Fruit fly (Drosophila melanogaster) whole organism, embryonic: Measurements from ENCODE around the gene CG8006.

Experiments
- Blimp-1 ChIP-seq: fragments of 200-800 bp; sonication (Bioruptor generic); optimal IDR thresholded peaks from 3 replicates; lab custom pipeline; 2018; ENCODE audit warnings: missing biosample characterization, missing genetic modification characterization, mild to moderate bottlenecking, moderate library complexity, missing genetic modification reagents
- BtbVII ChIP-seq: fragments of 200-800 bp; sonication (Bioruptor generic); optimal IDR thresholded peaks from 3 replicates; lab custom pipeline; 2017; ENCODE audit warnings: missing biosample characterization, mild to moderate bottlenecking, missing genetic modification characterization
- CG10654 ChIP-seq: fragments of 200-800 bp; sonication (Bioruptor generic); optimal IDR thresholded peaks from 2 replicates; lab custom pipeline; 2016; ENCODE audit warnings: missing biosample characterization, missing genetic modification characterization
- CG11723 ChIP-seq: fragments of 200-800 bp; sonication (Bioruptor generic); optimal IDR thresholded peaks from 2 replicates; lab custom pipeline; 2017; ENCODE audit warnings: missing biosample characterization, mild to moderate bottlenecking, missing genetic modification characterization
- CG12299 ChIP-seq: fragments of 200-800 bp; sonication (Bioruptor generic); optimal IDR thresholded peaks from 2 replicates; lab custom pipeline; 2018; ENCODE audit warnings: missing biosample characterization, mild to moderate bottlenecking, missing genetic modification characterization
- CG13894 ChIP-seq: fragments of 200-800 bp; sonication (Bioruptor generic); optimal IDR thresholded peaks from 3 replicates; lab custom pipeline; 2018; ENCODE audit warnings: missing biosample characterization, mild to moderate bottlenecking, missing genetic modification characterization, moderate library complexity
- CG14710 ChIP-seq: fragments of 200-800 bp; sonication (Bioruptor generic); optimal IDR thresholded peaks from 3 replicates; lab custom pipeline; 2019; ENCODE audit warnings: missing biosample characterization, mild to moderate bottlenecking, missing genetic modification characterization, moderate library complexity
- CG16863 ChIP-seq: fragments of 200-800 bp; sonication (Bioruptor generic); optimal IDR thresholded peaks from 3 replicates; lab custom pipeline; 2016; ENCODE audit warnings: missing biosample characterization, missing genetic modification characterization
- CG17359 ChIP-seq: fragments of 200-800 bp; sonication (Bioruptor generic); optimal IDR thresholded peaks from 3 replicates; lab custom pipeline; 2018; ENCODE audit warnings: missing biosample characterization, mild to moderate bottlenecking, missing genetic modification characterization, moderate library complexity
- CG2678 ChIP-seq: fragments of 200-800 bp; sonication (Bioruptor generic); optimal IDR thresholded peaks from 3 replicates; lab custom pipeline; 2019; ENCODE audit warnings: missing biosample characterization, mild to moderate bottlenecking, missing genetic modification characterization, moderate library complexity
- CG31224 ChIP-seq: fragments of 200-800 bp; sonication (Bioruptor generic); IDR thresholded peaks from 2 replicates; pipeline ENCODE4 v1.3.6; 2022; ENCODE audit warnings: missing biosample characterization, missing genetic modification characterization
- CG32532 ChIP-seq: fragments of 200-800 bp; sonication (Bioruptor generic); IDR thresholded peaks from 2 replicates; pipeline ENCODE4 v1.3.6; 2022; ENCODE audit warnings: missing biosample characterization, missing genetic modification characterization
- CG4820 ChIP-seq: fragments of 200-800 bp; sonication (Bioruptor generic); optimal IDR thresholded peaks from 3 replicates; lab custom pipeline; 2016; ENCODE audit warnings: missing biosample characterization, missing genetic modification characterization
- CG5180 ChIP-seq: fragments of 200-800 bp; sonication (Bioruptor generic); optimal IDR thresholded peaks from 3 replicates; lab custom pipeline; 2017; ENCODE audit warnings: missing biosample characterization, missing genetic modification characterization, mild to moderate bottlenecking, moderate library complexity, missing genetic modification reagents
- CG6175 ChIP-seq: fragments of 200-800 bp; sonication (Bioruptor generic); IDR thresholded peaks from 3 replicates; pipeline ENCODE4 v1.3.6; 2022; ENCODE audit warnings: missing biosample characterization, missing genetic modification characterization
- CG6791 ChIP-seq: fragments of 200-800 bp; sonication (Bioruptor generic); IDR thresholded peaks from 3 replicates; pipeline ENCODE4 v1.3.6; 2022; ENCODE audit warnings: missing biosample characterization, missing genetic modification characterization; ENCODE audit not compliant: partially characterized antibody
- CG7987 ChIP-seq: fragments of 200-800 bp; sonication (Bioruptor generic); optimal IDR thresholded peaks from 2 replicates; lab custom pipeline; 2018; ENCODE audit warnings: missing biosample characterization, mild to moderate bottlenecking, missing genetic modification characterization, moderate library complexity
- CG8281 ChIP-seq: fragments of 200-800 bp; sonication (Bioruptor generic); optimal IDR thresholded peaks from 2 replicates; lab custom pipeline; 2018; ENCODE audit warnings: missing biosample characterization, mild to moderate bottlenecking, missing genetic modification characterization, moderate library complexity
- CG9437 ChIP-seq: fragments of 200-800 bp; sonication (Bioruptor generic); optimal IDR thresholded peaks from 2 replicates; lab custom pipeline; 2018; ENCODE audit warnings: missing biosample characterization, mild to moderate bottlenecking, missing genetic modification characterization
- CG9797 ChIP-seq: fragments of 200-800 bp; sonication (Bioruptor generic); optimal IDR thresholded peaks from 3 replicates; lab custom pipeline; 2018; ENCODE audit warnings: missing biosample characterization, mild to moderate bottlenecking, missing genetic modification characterization
- CoRest ChIP-seq: fragments of 200-800 bp; sonication (Bioruptor generic); optimal IDR thresholded peaks from 3 replicates; lab custom pipeline; 2018; ENCODE audit warnings: missing biosample characterization, mild to moderate bottlenecking, missing genetic modification characterization, moderate library complexity
- Hey ChIP-seq: fragments of 200-800 bp; sonication (Bioruptor generic); optimal IDR thresholded peaks from 3 replicates; lab custom pipeline; 2018; ENCODE audit warnings: missing biosample characterization, mild to moderate bottlenecking, missing genetic modification characterization
- HmgD ChIP-seq: fragments of 200-800 bp; sonication (Bioruptor generic); optimal IDR thresholded peaks from 3 replicates; lab custom pipeline; 2016; ENCODE audit warnings: missing biosample characterization, missing genetic modification characterization
- Hr51 ChIP-seq, 2 experiments: fragments of 200-800 bp; sonication (Bioruptor generic); optimal IDR thresholded peaks; 2 replicates in 1 of 2; 3 replicates in 1 of 2; lab custom pipeline; 2016 to 2018; ENCODE audit warnings: missing biosample characterization in 2 of 2, missing genetic modification characterization in 2 of 2, mild to moderate bottlenecking in 1 of 2, moderate library complexity in 1 of 2
- MESR4 ChIP-seq: fragments of 200-800 bp; sonication (Bioruptor generic); optimal IDR thresholded peaks from 2 replicates; lab custom pipeline; 2018; ENCODE audit warnings: missing biosample characterization, mild to moderate bottlenecking, missing genetic modification characterization, moderate library complexity
- Meics ChIP-seq: fragments of 200-800 bp; sonication (Bioruptor generic); optimal IDR thresholded peaks from 2 replicates; lab custom pipeline; 2017; ENCODE audit warnings: missing biosample characterization, mild to moderate bottlenecking, missing genetic modification characterization
- az2 ChIP-seq: fragments of 200-800 bp; sonication (Bioruptor generic); optimal IDR thresholded peaks from 3 replicates; lab custom pipeline; 2016; ENCODE audit warnings: missing biosample characterization, missing genetic modification characterization
- caup ChIP-seq: fragments of 200-800 bp; sonication (Bioruptor generic); optimal IDR thresholded peaks from 3 replicates; lab custom pipeline; 2017; ENCODE audit warnings: missing biosample characterization, mild to moderate bottlenecking, missing genetic modification characterization, moderate library complexity; ENCODE audit not compliant: severe bottlenecking
- chif ChIP-seq, 2 experiments: fragments of 200-800 bp; sonication (Bioruptor generic); optimal IDR thresholded peaks; 3 replicates each; lab custom pipeline; 2016; ENCODE audit warnings: missing biosample characterization in 2 of 2, missing genetic modification characterization in 2 of 2
- fd3F ChIP-seq: fragments of 200-800 bp; sonication (Bioruptor generic); optimal IDR thresholded peaks from 2 replicates; lab custom pipeline; 2018; ENCODE audit warnings: missing biosample characterization, mild to moderate bottlenecking, missing genetic modification characterization, moderate library complexity
- kay ChIP-seq: fragments of 200-800 bp; sonication (Bioruptor generic); optimal IDR thresholded peaks from 2 replicates; lab custom pipeline; 2016; ENCODE audit warnings: missing biosample characterization, missing genetic modification characterization
- lov ChIP-seq, 2 experiments: fragments of 200-800 bp in 1 of 2; fragments of >200 bp in 1 of 2; sonication (Bioruptor generic) in 1 of 2; IDR thresholded peaks in 1 of 2; optimal IDR thresholded peaks in 1 of 2; 2 replicates in 1 of 2; 3 replicates in 1 of 2; pipeline versions ENCODE4 v1.3.6 to Lab custom; 2017 to 2022; ENCODE audit warnings: missing biosample characterization in 1 of 2, missing genetic modification characterization in 1 of 2
- luna ChIP-seq: fragments of 200-800 bp; sonication (Bioruptor generic); optimal IDR thresholded peaks from 2 replicates; lab custom pipeline; 2016; ENCODE audit warnings: missing biosample characterization, missing genetic modification characterization
- mld ChIP-seq: fragments of 200-800 bp; sonication (Bioruptor generic); IDR thresholded peaks from 3 replicates; pipeline ENCODE4 v1.3.6; 2022; ENCODE audit warnings: missing biosample characterization, missing genetic modification characterization; ENCODE audit not compliant: partially characterized antibody
- otp ChIP-seq: fragments of 200-800 bp; sonication (Bioruptor generic); IDR thresholded peaks from 3 replicates; pipeline ENCODE4, ENCODE4 v1.3.6; 2022; ENCODE audit warnings: missing biosample characterization, missing genetic modification characterization
- pho ChIP-seq: fragments of 200-800 bp; sonication (Bioruptor generic); optimal IDR thresholded peaks from 2 replicates; lab custom pipeline; 2016; ENCODE audit warnings: missing biosample characterization, missing genetic modification characterization
- row ChIP-seq: fragments of 200-800 bp; sonication (Bioruptor generic); IDR thresholded peaks from 3 replicates; pipeline ENCODE4 v1.3.6; 2022; ENCODE audit warnings: missing biosample characterization, missing genetic modification characterization
- salm ChIP-seq: fragments of 200-800 bp; sonication (Bioruptor generic); optimal IDR thresholded peaks from 2 replicates; lab custom pipeline; 2018; ENCODE audit warnings: missing biosample characterization, mild to moderate bottlenecking, missing genetic modification characterization
- sc ChIP-seq, 3 experiments: fragments of >200 bp in 2 of 3; fragments of 200-800 bp in 1 of 3; sonication (Bioruptor generic) in 1 of 3; optimal IDR thresholded peaks; 2 replicates in 2 of 3; 3 replicates in 1 of 3; lab custom pipeline; 2017; ENCODE audit warnings: mild to moderate bottlenecking in 1 of 3, missing biosample characterization in 1 of 3, missing genetic modification characterization in 1 of 3, missing genetic modification reagents in 1 of 3
- stwl ChIP-seq: fragments of 200-800 bp; sonication (Bioruptor generic); optimal IDR thresholded peaks from 3 replicates; lab custom pipeline; 2018; ENCODE audit warnings: missing biosample characterization, mild to moderate bottlenecking, missing genetic modification characterization, moderate library complexity
- tio ChIP-seq: fragments of 200-800 bp; sonication (Bioruptor generic); optimal IDR thresholded peaks from 2 replicates; lab custom pipeline; 2017; ENCODE audit warnings: missing biosample characterization, missing genetic modification characterization, inconsistent platforms
- twi ChIP-seq: fragments of 200-800 bp; optimal IDR thresholded peaks from 2 replicates; lab custom pipeline; 2019; ENCODE audit warnings: missing biosample characterization, mild to moderate bottlenecking, missing genetic modification characterization, moderate library complexity
- vfl ChIP-seq: fragments of 200-800 bp; sonication (Bioruptor generic); optimal IDR thresholded peaks from 2 replicates; lab custom pipeline; 2016; ENCODE audit warnings: missing biosample characterization, missing genetic modification characterization
- wdn ChIP-seq: fragments of 200-800 bp; sonication (Bioruptor generic); IDR thresholded peaks from 2 replicates; pipeline ENCODE4 v1.3.6; 2022; ENCODE audit warnings: missing biosample characterization, missing genetic modification characterization
- wor ChIP-seq: fragments of 200-800 bp; sonication (Bioruptor generic); IDR thresholded peaks from 2 replicates; pipeline ENCODE4 v1.3.6; 2022; ENCODE audit warnings: missing biosample characterization, missing genetic modification characterization
- yki ChIP-seq: fragments of >200 bp; optimal IDR thresholded peaks from 3 replicates; lab custom pipeline; 2018

Gene CG8006

DNA sequence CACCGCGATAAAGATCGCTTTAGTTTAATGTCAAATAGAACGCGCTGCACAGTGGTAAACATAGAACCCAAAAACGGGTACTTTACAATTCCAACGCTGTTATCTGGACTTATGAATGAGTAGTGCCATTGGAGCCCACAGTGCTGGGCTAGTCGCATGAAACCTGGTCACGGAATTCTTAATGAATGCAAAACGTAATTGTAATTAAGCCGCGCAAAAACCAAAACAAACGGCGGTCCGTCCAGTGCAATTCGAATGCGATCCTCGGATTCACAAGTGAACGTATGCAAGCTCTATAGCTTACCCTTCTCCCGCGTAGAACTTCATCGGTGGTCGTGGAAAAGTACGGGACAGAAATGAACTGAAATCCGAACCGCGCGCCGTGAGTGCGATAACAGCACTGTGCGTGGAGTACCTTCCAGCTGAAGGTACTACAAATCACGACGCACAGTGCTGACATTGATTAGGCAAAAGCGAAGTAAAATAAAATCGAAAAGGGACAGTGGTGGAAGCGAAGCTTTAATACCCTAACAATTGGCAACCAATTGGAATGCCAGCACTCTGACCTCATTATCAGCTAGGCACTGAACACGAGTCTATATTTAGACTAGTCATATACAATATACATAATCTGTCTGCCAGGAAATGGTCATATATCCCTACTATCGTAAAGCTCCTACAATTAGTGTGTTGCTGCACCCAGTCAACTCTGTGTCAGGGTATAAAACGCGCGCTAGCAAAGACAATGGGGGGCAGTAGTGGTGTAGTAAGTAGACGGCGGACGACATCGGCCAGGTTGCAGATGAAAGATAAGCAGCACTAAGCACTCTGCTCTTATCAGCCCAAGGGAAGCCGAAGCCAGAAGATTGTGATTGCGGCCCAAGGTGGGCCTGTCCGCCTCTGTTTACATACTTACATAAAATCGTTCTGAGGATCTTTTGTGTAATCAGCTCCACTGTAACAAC lies 26.1 kb upstream of the CG8006 start (continued):
- peak; percentile 3; the same call in 1 of the 3 replicates for TF ChIP-seq otp
- peak; percentile 10 for TF ChIP-seq CG12299 (tag; lab: Kevin White, UChicago)
- TF ChIP-seq CG17359 (tag; lab: Kevin White, UChicago), result peak; percentile 43
- no peak for TF ChIP-seq twi (tag; lab: Kevin White, UChicago)
- TF ChIP-seq CG8281 (tag; lab: Kevin White, UChicago), result no peak
- no peak for TF ChIP-seq lov (optimal IDR thresholded peaks at IDR 0.05; lab: Kevin White, UChicago)
- TF ChIP-seq lov (GFP tag; IDR thresholded peaks at IDR 0.05; lab: Robert Waterston, UW), result no peak
- TF ChIP-seq CG9797 (GFP tag; lab: Kevin White, UChicago), result no peak
- TF ChIP-seq CG32532 (GFP tag; lab: Robert Waterston, UW), result peak; percentile 64; the same call in 1 of the 2 replicates
- TF ChIP-seq CG31224 (GFP tag; lab: Robert Waterston, UW), result 0 out of 2 replicates have a peak, but pooled peaks have one; percentile 16
- peak; percentile 67 for TF ChIP-seq CG2678
- peak; percentile 55 for TF ChIP-seq pho (GFP tag; lab: Kevin White, UChicago)
- TF ChIP-seq az2 (GFP tag; lab: Kevin White, UChicago), result peak; percentile 38
- TF ChIP-seq CG6175, result 0 out of 3 replicates have a peak, but pooled peaks have one; percentile 44
- no peak for TF ChIP-seq sc (optimal IDR thresholded peaks at IDR 0.05; lab: Kevin White, UChicago)
- TF ChIP-seq sc (GFP tag; optimal IDR thresholded peaks at IDR 0.05; lab: Kevin White, UChicago), result peak; percentile 6
- no peak for TF ChIP-seq CG10654 (GFP tag; lab: Kevin White, UChicago)
- peak; percentile 32 for TF ChIP-seq vfl (GFP tag; lab: Kevin White, UChicago)
- TF ChIP-seq Meics, result no peak
- no peak for TF ChIP-seq MESR4 (GFP tag; lab: Kevin White, UChicago)
- no peak for TF ChIP-seq CG6791 (GFP tag; lab: Robert Waterston, UW)
- TF ChIP-seq BtbVII (GFP tag; lab: Kevin White, UChicago), result peak; percentile 23
- no peak for TF ChIP-seq salm (tag; lab: Kevin White, UChicago)
- peak; percentile 63 for TF ChIP-seq CG16863 (GFP tag; lab: Kevin White, UChicago)
- no peak for TF ChIP-seq fd3F (GFP tag; lab: Kevin White, UChicago)
- peak; percentile 12 for TF ChIP-seq CG5180
- peak; percentile 37 to 62 for TF ChIP-seq Hr51 (GFP tag; optimal IDR thresholded peaks at IDR 0.05; lab: Kevin White, UChicago)
- TF ChIP-seq wor, result no peak
- TF ChIP-seq chif (GFP tag; optimal IDR thresholded peaks at IDR 0.05; lab: Kevin White, UChicago), result peak in 1 of 2 experiments; percentile 49
- TF ChIP-seq tio (GFP tag; lab: Kevin White, UChicago), result peak; percentile 39
- TF ChIP-seq Blimp-1 (GFP tag; lab: Kevin White, UChicago), result peak; percentile 26
- peak; percentile 1 for TF ChIP-seq luna (GFP tag; lab: Kevin White, UChicago)
- no peak for TF ChIP-seq CG14710
- no peak for TF ChIP-seq yki (lab: Kevin White, UChicago)
- TF ChIP-seq CG7987, result peak; percentile 96
- TF ChIP-seq wdn (GFP tag; lab: Robert Waterston, UW), result no peak
- TF ChIP-seq row (GFP tag; lab: Robert Waterston, UW), result peak; percentile 97
- TF ChIP-seq CG9437, result no peak
- no peak for TF ChIP-seq CG11723 (GFP tag; lab: Kevin White, UChicago)
- TF ChIP-seq CG13894, result no peak
- TF ChIP-seq kay (GFP tag; lab: Kevin White, UChicago), result peak; percentile 43
- no peak for TF ChIP-seq stwl (tag; lab: Kevin White, UChicago)
- no peak for TF ChIP-seq mld
- TF ChIP-seq CG4820, result peak; percentile 33
- TF ChIP-seq HmgD (GFP tag; lab: Kevin White, UChicago), result peak; percentile 49
- TF ChIP-seq caup (GFP tag; lab: Kevin White, UChicago), result peak; percentile 57
- TF ChIP-seq Hey, result peak; percentile 53
- TF ChIP-seq CoRest (tag; lab: Kevin White, UChicago), result peak; percentile 59
